Worm (Caenorhabditis elegans) whole organism, early embryonic: ENCODE data around the gene gadr-3.

ENCODE experiments used
- B0310.2 ChIP-seq: sonication (generic microtip); optimal IDR thresholded peaks from 2 replicates; lab custom pipeline; 2016; ENCODE audit warnings: mild to moderate bottlenecking, missing genetic modification characterization, missing compliant biosample characterization
- F13C5.2 ChIP-seq: sonication (generic microtip); optimal IDR thresholded peaks from 2 replicates; lab custom pipeline; 2017; ENCODE audit warnings: mild to moderate bottlenecking, missing genetic modification characterization, inconsistent platforms, missing compliant biosample characterization
- aly-1 ChIP-seq: sonication (generic microtip); optimal IDR thresholded peaks from 2 replicates; lab custom pipeline; 2016; ENCODE audit warnings: missing genetic modification characterization, missing compliant biosample characterization
- ama-1 ChIP-seq: fragments of 150-350 bp; optimal IDR thresholded peaks from 2 replicates; lab custom pipeline; 2014
- ceh-13 ChIP-seq: fragments of 200-800 bp; sonication (Bioruptor generic); optimal IDR thresholded peaks from 2 replicates; lab custom pipeline; 2018; ENCODE audit warnings: mild to moderate bottlenecking, missing genetic modification characterization, missing compliant biosample characterization
- ceh-36 ChIP-seq: sonication (generic microtip); optimal IDR thresholded peaks from 2 replicates; lab custom pipeline; 2016; ENCODE audit warnings: missing genetic modification characterization, inconsistent platforms, missing compliant biosample characterization
- ets-7 ChIP-seq: sonication (generic microtip); optimal IDR thresholded peaks from 2 replicates; lab custom pipeline; 2016; ENCODE audit warnings: missing genotype, missing genetic modification characterization, missing compliant biosample characterization
- flt-1 ChIP-seq: fragments of 200-800 bp; sonication (Bioruptor generic); IDR thresholded peaks from 2 replicates; pipeline ENCODE4 v1.3.6; 2022; ENCODE audit warnings: missing genetic modification characterization, missing compliant biosample characterization
- hmbx-1 ChIP-seq: sonication (generic microtip); optimal IDR thresholded peaks from 2 replicates; lab custom pipeline; 2016; ENCODE audit warnings: mild to moderate bottlenecking, missing genetic modification characterization, missing compliant biosample characterization
- hmg-4 ChIP-seq: fragments of 200-800 bp; sonication (Bioruptor generic); optimal IDR thresholded peaks from 2 replicates; lab custom pipeline; 2018; ENCODE audit warnings: mild to moderate bottlenecking, missing genetic modification characterization, missing compliant biosample characterization
- hnd-1 ChIP-seq: sonication (generic microtip); optimal IDR thresholded peaks from 2 replicates; lab custom pipeline; 2016; ENCODE audit warnings: missing genetic modification characterization, missing compliant biosample characterization
- pes-1 ChIP-seq: fragments of 200-800 bp; sonication (Bioruptor generic); IDR thresholded peaks from 2 replicates; pipeline ENCODE4 v1.3.6; 2022; ENCODE audit warnings: missing genetic modification reagents, missing genetic modification characterization, missing compliant biosample characterization
- scrt-1 ChIP-seq: fragments of 200-800 bp; sonication (Bioruptor generic); IDR thresholded peaks from 2 replicates; pipeline ENCODE4 v1.3.6; 2022; ENCODE audit warnings: missing genetic modification characterization, missing compliant biosample characterization
- sea-1 ChIP-seq: fragments of 200-800 bp; sonication (Bioruptor generic); conservative IDR thresholded peaks from 2 replicates; pipeline ENCODE4 v1.3.6; 2022; ENCODE audit warnings: missing genetic modification characterization, missing compliant biosample characterization
- tbx-11 ChIP-seq: fragments of 200-800 bp; sonication (Bioruptor generic); IDR thresholded peaks from 2 replicates; pipeline ENCODE4 v1.3.6; 2022; ENCODE audit warnings: missing genetic modification characterization, missing compliant biosample characterization
- tbx-37 ChIP-seq: fragments of 200-800 bp; sonication (Bioruptor generic); conservative IDR thresholded peaks from 2 replicates; pipeline ENCODE4 v1.3.6; 2022; ENCODE audit warnings: missing genetic modification reagents, missing genetic modification characterization, missing compliant biosample characterization
- tra-4 ChIP-seq: sonication (generic microtip); optimal IDR thresholded peaks from 2 replicates; lab custom pipeline; 2017; ENCODE audit warnings: missing genetic modification characterization, missing compliant biosample characterization

Gene gadr-3

ce11 chrIII:6280070-6280596 is 5.7 kb downstream of the gadr-3 start, which contains the start of gene hmg-1.2:
hmg-1.2 (plus strand) TSS chrIII:6280380.
- no peak for TF ChIP-seq tbx-11
- TF ChIP-seq F13C5.2 = peak; percentile 24
- no peak for TF ChIP-seq B0310.2 (tag; lab: Kevin White, UChicago)
- no peak for TF ChIP-seq sea-1 (GFP tag; lab: Robert Waterston, UW)
- TF ChIP-seq scrt-1 (GFP tag; lab: Robert Waterston, UW) = no peak
- no peak for TF ChIP-seq tbx-37 (GFP tag; lab: Robert Waterston, UW)
- TF ChIP-seq hmg-4 (GFP tag; lab: Kevin White, UChicago) = peak; percentile 87
- no peak for TF ChIP-seq pes-1 (GFP tag; lab: Robert Waterston, UW)
- TF ChIP-seq tra-4 (tag; lab: Kevin White, UChicago) = no peak

- TF ChIP-seq ama-1 (lab: Kevin White, UChicago) (no peak), ets-7 (tag; lab: Kevin White, UChicago) (no peak)
Observed at ce11 chrIII:6279453-6279852, 6.3 kb downstream of the gadr-3 start.

ce11 chrIII:6278301-6278827 is 7.4 kb downstream of the gadr-3 start, which contains the start of gene C18F10.7:
C18F10.7 (minus strand) TSS chrIII:6278351.
- no peak for TF ChIP-seq B0310.2 (tag; lab: Kevin White, UChicago)
- TF ChIP-seq sea-1 (GFP tag; lab: Robert Waterston, UW) = no peak
- TF ChIP-seq aly-1 = no peak
- TF ChIP-seq F13C5.2 = no peak
- TF ChIP-seq hmbx-1 = no peak
- no peak for TF ChIP-seq hmg-4 (GFP tag; lab: Kevin White, UChicago)
- TF ChIP-seq ceh-36 (tag; lab: Kevin White, UChicago) = no peak
- TF ChIP-seq ceh-13 (GFP tag; lab: Kevin White, UChicago) = no peak
- no peak for TF ChIP-seq scrt-1 (GFP tag; lab: Robert Waterston, UW)
- no peak for TF ChIP-seq ets-7 (tag; lab: Kevin White, UChicago)
- no peak for TF ChIP-seq hnd-1 (tag; lab: Kevin White, UChicago)
- no peak for TF ChIP-seq flt-1 (GFP tag; lab: Robert Waterston, UW)
- TF ChIP-seq tbx-11 = no peak
- TF ChIP-seq ama-1 (lab: Kevin White, UChicago) = no peak
- TF ChIP-seq tbx-37 (GFP tag; lab: Robert Waterston, UW) = no peak
- no peak for TF ChIP-seq tra-4 (tag; lab: Kevin White, UChicago)
- no peak for TF ChIP-seq pes-1 (GFP tag; lab: Robert Waterston, UW)

ce11 chrIII:6272868-6273267 is 12.9 kb downstream of the gadr-3 start, which contains the start of gene C18F10.2:
C18F10.2 (plus strand) TSS chrIII:6273168.
- TF ChIP-seq hnd-1 (tag; lab: Kevin White, UChicago) (no peak), hmbx-1 (no peak), pes-1 (GFP tag; lab: Robert Waterston, UW) (no peak), aly-1 (no peak), ceh-36 (tag; lab: Kevin White, UChicago) (no peak), ama-1 (lab: Kevin White, UChicago) (no peak), tbx-11 (no peak), sea-1 (GFP tag; lab: Robert Waterston, UW) (no peak), ceh-13 (GFP tag; lab: Kevin White, UChicago) (no peak), flt-1 (GFP tag; lab: Robert Waterston, UW) (no peak), scrt-1 (GFP tag; lab: Robert Waterston, UW) (no peak), tra-4 (tag; lab: Kevin White, UChicago) (no peak), B0310.2 (tag; lab: Kevin White, UChicago) (no peak), tbx-37 (GFP tag; lab: Robert Waterston, UW) (no peak), F13C5.2 (no peak), hmg-4 (GFP tag; lab: Kevin White, UChicago) (no peak), ets-7 (tag; lab: Kevin White, UChicago) (no peak)

ce11 chrIII:6270277-6270676 is 15.5 kb downstream of the gadr-3 start, which contains the start of gene srg-3:
srg-3 (minus strand) TSS chrIII:6270377.
- TF ChIP-seq B0310.2 (tag; lab: Kevin White, UChicago) = no peak

ce11 chrIII:6268061-6268460 is 17.7 kb downstream of the gadr-3 start, which contains the start of gene srg-7:
srg-7 (minus strand) TSS chrIII:6268161.
- no peak for TF ChIP-seq sea-1 (GFP tag; lab: Robert Waterston, UW)
- TF ChIP-seq aly-1 = no peak
- TF ChIP-seq hmbx-1 = no peak
- TF ChIP-seq tbx-11 = no peak
- TF ChIP-seq scrt-1 (GFP tag; lab: Robert Waterston, UW) = no peak
- no peak for TF ChIP-seq B0310.2 (tag; lab: Kevin White, UChicago)
- TF ChIP-seq pes-1 (GFP tag; lab: Robert Waterston, UW) = no peak
- TF ChIP-seq tbx-37 (GFP tag; lab: Robert Waterston, UW) = no peak
- no peak for TF ChIP-seq ceh-36 (tag; lab: Kevin White, UChicago)
- no peak for TF ChIP-seq ama-1 (lab: Kevin White, UChicago)
- TF ChIP-seq hnd-1 (tag; lab: Kevin White, UChicago) = no peak

- no peak for TF ChIP-seq B0310.2 (tag; lab: Kevin White, UChicago)
- no peak for TF ChIP-seq tra-4 (tag; lab: Kevin White, UChicago)
- no peak for TF ChIP-seq ets-7 (tag; lab: Kevin White, UChicago)
- TF ChIP-seq tbx-11 = no peak
- no peak for TF ChIP-seq scrt-1 (GFP tag; lab: Robert Waterston, UW)
- no peak for TF ChIP-seq aly-1
- TF ChIP-seq ama-1 (lab: Kevin White, UChicago) = no peak
- no peak for TF ChIP-seq pes-1 (GFP tag; lab: Robert Waterston, UW)
- TF ChIP-seq hmg-4 (GFP tag; lab: Kevin White, UChicago) = no peak
- no peak for TF ChIP-seq hmbx-1
Observed at ce11 chrIII:6265911-6266310, 19.9 kb downstream of the gadr-3 start, which contains the start of gene srg-6. srg-6 (minus strand) TSS chrIII:6266011.
